Worm (Caenorhabditis elegans): Measurements from ENCODE around the gene glt-6.
A peak's percentile ranks its signal among the peaks of the same experiment; 100 is the strongest.

glt-6 gene

DNA sequence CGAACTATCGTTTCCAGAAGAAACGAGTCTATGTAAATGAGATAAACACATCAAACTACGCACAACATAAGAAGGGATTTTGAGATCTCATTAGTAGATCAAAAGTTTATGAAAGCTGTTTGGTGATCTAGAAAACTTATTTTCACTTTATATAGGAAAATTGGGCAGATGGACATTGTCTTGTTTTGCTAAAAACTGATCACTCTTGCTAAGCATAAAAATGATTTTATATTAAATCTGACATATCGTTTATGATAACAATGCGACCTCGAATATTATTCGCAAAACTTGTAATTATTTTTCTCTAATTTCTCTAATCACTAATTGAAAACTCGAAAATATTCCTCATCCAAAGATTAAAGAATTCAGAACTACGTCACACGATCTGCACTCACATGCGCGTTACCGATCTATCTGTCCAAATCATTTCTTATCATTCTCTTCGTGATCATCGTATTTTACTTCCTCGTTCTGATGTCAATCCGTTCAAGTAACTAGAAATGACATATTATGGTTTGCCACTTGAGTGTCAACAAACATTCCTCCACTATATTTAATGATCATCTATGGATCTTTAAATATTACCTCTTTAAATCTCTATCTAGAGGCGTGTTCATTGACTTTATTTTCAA is 33.5 kb upstream of the glt-6 start, which contains the start of gene F55G1.7:
Gene F55G1.7, minus strand, starts transcription at position 51 of the 632 bp plus-strand sequence.
- TF ChIP-seq ceh-88 (GFP tag; IDR thresholded peaks at IDR 0.05) (no peak), ceh-82 (tag; optimal IDR thresholded peaks at IDR 0.05) (no peak), sup-37 (GFP tag; optimal IDR thresholded peaks at IDR 0.05) (no peak), lin-39 (tag; optimal IDR thresholded peaks at IDR 0.05) (no peak), nhr-20 (tag; optimal IDR thresholded peaks at IDR 0.05) (peak; percentile 66), lin-15B (tag; optimal IDR thresholded peaks at IDR 0.05) (no peak), ceh-90 (tag; optimal IDR thresholded peaks at IDR 0.05) (no peak), hpl-2 (GFP tag; optimal IDR thresholded peaks at IDR 0.05) (no peak), nhr-90 (tag; optimal IDR thresholded peaks at IDR 0.05; ENCODE audit: poor library complexity) (no peak), grh-1 (GFP tag; IDR thresholded peaks at IDR 0.05) (no peak), nhr-47 (tag; optimal IDR thresholded peaks at IDR 0.05) (no peak), hlh-4 (tag; optimal IDR thresholded peaks at IDR 0.05) (no peak), snpc-4 (tag; optimal IDR thresholded peaks at IDR 0.05) (no peak), efl-1 (optimal IDR thresholded peaks at IDR 0.05) (no peak), efl-1 (GFP tag; optimal IDR thresholded peaks at IDR 0.05 in 1 of 2) (peak in 1 of 2 experiments; percentile 20), alr-1 (tag; optimal IDR thresholded peaks at IDR 0.05; ENCODE audit: borderline replicate concordance) (no peak), isw-1 (GFP tag; IDR thresholded peaks at IDR 0.05) (no peak), ztf-11 (tag; optimal IDR thresholded peaks at IDR 0.05) (no peak), nhr-84 (tag; optimal IDR thresholded peaks at IDR 0.05) (no peak), tbx-2 (tag; optimal IDR thresholded peaks at IDR 0.05) (peak; percentile 56), C04F5.9 (tag; optimal IDR thresholded peaks at IDR 0.05) (no peak), unc-86 (tag; optimal IDR thresholded peaks at IDR 0.05) (no peak), lin-35 (GFP tag; optimal IDR thresholded peaks at IDR 0.05) (peak in 1 of 2 experiments; percentile 35), ceh-8 (GFP tag; optimal IDR thresholded peaks at IDR 0.05) (no peak), xbp-1 (tag; optimal IDR thresholded peaks at IDR 0.05) (no peak), ztf-4 (tag; optimal IDR thresholded peaks at IDR 0.05) (no peak), F16B12.6 (tag; optimal IDR thresholded peaks at IDR 0.05) (no peak), mef-2 (tag; optimal IDR thresholded peaks at IDR 0.05) (no peak), sptf-1 (tag; optimal IDR thresholded peaks at IDR 0.05) (no peak), blmp-1 (tag; optimal IDR thresholded peaks at IDR 0.05) (peak; percentile 55), nhr-85 (tag) (peak; percentile 54), lin-14 (GFP tag; optimal IDR thresholded peaks at IDR 0.05) (peak; percentile 45), irx-1 (tag; optimal IDR thresholded peaks at IDR 0.05) (no peak), unc-30 (tag; optimal IDR thresholded peaks at IDR 0.05) (no peak), swsn-7 (tag; optimal IDR thresholded peaks at IDR 0.05) (no peak), pax-3 (tag; optimal IDR thresholded peaks at IDR 0.05) (no peak), fos-1 (tag; optimal IDR thresholded peaks at IDR 0.05) (no peak), rnt-1 (tag; optimal IDR thresholded peaks at IDR 0.05) (no peak), tlp-1 (tag; optimal IDR thresholded peaks at IDR 0.05) (no peak), unc-62 (GFP tag; optimal IDR thresholded peaks at IDR 0.05) (no peak), nhr-19 (GFP tag; conservative IDR thresholded peaks at IDR 0.05) (no peak), pqm-1 (tag; optimal IDR thresholded peaks at IDR 0.05) (no peak), ces-1 (GFP tag; optimal IDR thresholded peaks at IDR 0.05) (no peak), mab-9 (GFP tag; IDR thresholded peaks at IDR 0.05) (no peak), fkh-10 (GFP tag; optimal IDR thresholded peaks at IDR 0.05) (no peak), ets-5 (GFP tag; IDR thresholded peaks at IDR 0.05) (no peak), fkh-8 (tag; optimal IDR thresholded peaks at IDR 0.05) (no peak), lsy-2 (tag; optimal IDR thresholded peaks at IDR 0.05) (no peak), elt-3 (tag; optimal IDR thresholded peaks at IDR 0.05) (peak in 5 of 6 experiments; percentile 13 to 90 (median 29)), fkh-4 (tag; optimal IDR thresholded peaks at IDR 0.05; ENCODE audit: borderline replicate concordance) (no peak), C34B4.2 (tag; optimal IDR thresholded peaks at IDR 0.05) (no peak)
